Worm (Caenorhabditis elegans) whole organism, late embryonic: ENCODE data around the gene F02E11.7.
A peak's percentile ranks its signal among the peaks of the same experiment; 100 is the strongest.

ENCODE experiments used
- C08G9.2 ChIP-seq: sonication (generic microtip); optimal IDR thresholded peaks from 2 replicates; lab custom pipeline; 2016; ENCODE audit warnings: mild to moderate bottlenecking, missing genetic modification characterization, moderate library complexity, missing compliant biosample characterization
- C38D4.7 ChIP-seq: fragments of 200-800 bp; sonication (Bioruptor generic); optimal IDR thresholded peaks from 2 replicates; lab custom pipeline; 2018; ENCODE audit warnings: mild to moderate bottlenecking, missing genetic modification characterization, moderate library complexity, missing compliant biosample characterization
- F13H6.1 ChIP-seq: sonication (generic microtip); optimal IDR thresholded peaks from 2 replicates; lab custom pipeline; 2016; ENCODE audit warnings: missing genetic modification characterization, missing compliant biosample characterization
- K02D7.2 ChIP-seq: sonication (generic microtip); optimal IDR thresholded peaks from 2 replicates; lab custom pipeline; 2017; ENCODE audit warnings: mild to moderate bottlenecking, missing genetic modification characterization, missing compliant biosample characterization
- Y22D7AL.16 ChIP-seq: sonication (generic microtip); optimal IDR thresholded peaks from 2 replicates; lab custom pipeline; 2016; ENCODE audit warnings: missing genetic modification characterization, missing compliant biosample characterization
- ahr-1 ChIP-seq: sonication (generic microtip); optimal IDR thresholded peaks from 2 replicates; lab custom pipeline; 2016; ENCODE audit warnings: missing genetic modification characterization, missing compliant biosample characterization
- ama-1 ChIP-seq: fragments of 150-350 bp; optimal IDR thresholded peaks from 2 replicates; lab custom pipeline; 2014
- ceh-19 ChIP-seq: fragments of 200-800 bp; sonication (Bioruptor generic); optimal IDR thresholded peaks from 2 replicates; lab custom pipeline; 2018; ENCODE audit warnings: mild to moderate bottlenecking, missing genetic modification characterization, missing compliant biosample characterization
- ceh-2 ChIP-seq: sonication (generic microtip); optimal IDR thresholded peaks from 2 replicates; lab custom pipeline; 2016; ENCODE audit warnings: missing genotype, missing genetic modification characterization, missing compliant biosample characterization
- ceh-22 ChIP-seq: sonication (generic microtip); optimal IDR thresholded peaks from 2 replicates; lab custom pipeline; 2017; ENCODE audit warnings: missing biosample characterization, missing genetic modification characterization
- ceh-31 ChIP-seq: sonication (generic microtip); optimal IDR thresholded peaks from 2 replicates; lab custom pipeline; 2016; ENCODE audit warnings: missing genetic modification characterization, missing compliant biosample characterization
- ceh-48 ChIP-seq: sonication (generic microtip); optimal IDR thresholded peaks from 2 replicates; lab custom pipeline; 2016; ENCODE audit warnings: missing genetic modification characterization, inconsistent platforms, missing compliant biosample characterization
- ceh-6 ChIP-seq: fragments of 200-800 bp; sonication (Bioruptor generic); optimal IDR thresholded peaks from 2 replicates; lab custom pipeline; 2018; ENCODE audit warnings: mild to moderate bottlenecking, missing genetic modification characterization, missing compliant biosample characterization
- che-1 ChIP-seq: sonication (generic microtip); optimal IDR thresholded peaks from 2 replicates; lab custom pipeline; 2016; ENCODE audit warnings: mild to moderate bottlenecking, missing genetic modification characterization, missing compliant biosample characterization
- elt-2 ChIP-seq: sonication (generic microtip); optimal IDR thresholded peaks from 2 replicates; lab custom pipeline; 2016; ENCODE audit warnings: missing genetic modification reagents, missing genetic modification characterization, missing compliant biosample characterization
- ets-4 ChIP-seq: sonication (generic microtip); optimal IDR thresholded peaks from 2 replicates; lab custom pipeline; 2016; ENCODE audit warnings: missing genetic modification characterization, missing compliant biosample characterization
- fax-1 ChIP-seq: sonication (generic microtip); optimal IDR thresholded peaks from 2 replicates; lab custom pipeline; 2016; ENCODE audit warnings: missing genotype, missing genetic modification characterization, missing compliant biosample characterization
- fkh-10 ChIP-seq: fragments of 150-350 bp; optimal IDR thresholded peaks from 2 replicates; lab custom pipeline; 2014; ENCODE audit warnings: missing biosample characterization, missing genetic modification reagents, missing genetic modification characterization
- fkh-6 ChIP-seq: sonication (generic microtip); optimal IDR thresholded peaks from 2 replicates; lab custom pipeline; 2016; ENCODE audit warnings: missing genetic modification characterization, missing compliant biosample characterization
- hlh-13 ChIP-seq: fragments of 200-800 bp; sonication (Bioruptor generic); optimal IDR thresholded peaks from 2 replicates; lab custom pipeline; 2018; ENCODE audit warnings: mild to moderate bottlenecking, missing genetic modification characterization, missing compliant biosample characterization
- hlh-15 ChIP-seq: sonication (generic microtip); optimal IDR thresholded peaks from 2 replicates; lab custom pipeline; 2016; ENCODE audit warnings: missing genetic modification characterization, missing compliant biosample characterization
- hlh-6 ChIP-seq: sonication (generic microtip); optimal IDR thresholded peaks from 2 replicates; lab custom pipeline; 2016; ENCODE audit warnings: missing genotype, missing genetic modification characterization, missing compliant biosample characterization
- hlh-8 ChIP-seq: sonication (generic microtip); optimal IDR thresholded peaks from 2 replicates; lab custom pipeline; 2016; ENCODE audit warnings: missing genotype, missing genetic modification characterization, missing compliant biosample characterization
- lim-6 ChIP-seq: sonication (generic microtip); optimal IDR thresholded peaks from 2 replicates; lab custom pipeline; 2016; ENCODE audit warnings: missing genetic modification characterization, missing compliant biosample characterization
- madf-2 ChIP-seq: sonication (generic microtip); optimal IDR thresholded peaks from 2 replicates; lab custom pipeline; 2017; ENCODE audit warnings: missing genetic modification characterization, missing compliant biosample characterization
- mec-3 ChIP-seq: sonication (generic microtip); optimal IDR thresholded peaks from 2 replicates; lab custom pipeline; 2016; ENCODE audit warnings: borderline replicate concordance, missing genetic modification characterization, missing compliant biosample characterization
- nfya-1 ChIP-seq: sonication (generic microtip); optimal IDR thresholded peaks from 2 replicates; lab custom pipeline; 2017; ENCODE audit warnings: missing genetic modification characterization, mild to moderate bottlenecking, missing compliant biosample characterization, antibody characterized with exemption, moderate library complexity
- nhr-232 ChIP-seq: sonication (generic microtip); optimal IDR thresholded peaks from 2 replicates; lab custom pipeline; 2016; ENCODE audit warnings: missing genetic modification characterization, missing compliant biosample characterization
- pat-9 ChIP-seq: fragments of 200-800 bp; sonication (Bioruptor generic); optimal IDR thresholded peaks from 2 replicates; lab custom pipeline; 2018; ENCODE audit warnings: mild to moderate bottlenecking, missing genetic modification characterization, moderate library complexity, missing compliant biosample characterization
- pha-2 ChIP-seq: sonication (generic microtip); optimal IDR thresholded peaks from 2 replicates; lab custom pipeline; 2017; ENCODE audit warnings: mild to moderate bottlenecking, missing genetic modification characterization, missing compliant biosample characterization
- pha-4 ChIP-seq: fragments of 150-350 bp; optimal IDR thresholded peaks from 2 replicates; lab custom pipeline; 2018; ENCODE audit warnings: missing biosample characterization, missing genetic modification reagents, missing genetic modification characterization
- pqm-1 ChIP-seq: sonication (generic microtip); optimal IDR thresholded peaks from 2 replicates; lab custom pipeline; 2016; ENCODE audit warnings: missing genetic modification characterization, missing compliant biosample characterization
- ref-2 ChIP-seq: sonication (generic microtip); optimal IDR thresholded peaks from 2 replicates; lab custom pipeline; 2016; ENCODE audit warnings: missing genetic modification characterization, missing compliant biosample characterization
- rnt-1 ChIP-seq: sonication (generic microtip); optimal IDR thresholded peaks from 2 replicates; lab custom pipeline; 2016; ENCODE audit warnings: missing genetic modification characterization, missing compliant biosample characterization
- sox-2 ChIP-seq: fragments of 200-800 bp; sonication (Bioruptor generic); IDR thresholded peaks from 2 replicates; pipeline ENCODE4 v1.3.6; 2022; ENCODE audit warnings: missing genetic modification reagents, missing genetic modification characterization, missing compliant biosample characterization
- sox-4 ChIP-seq: sonication (generic microtip); optimal IDR thresholded peaks from 2 replicates; lab custom pipeline; 2017; ENCODE audit warnings: mild to moderate bottlenecking, missing genetic modification characterization, inconsistent platforms, missing compliant biosample characterization
- syd-9 ChIP-seq: sonication (generic microtip); optimal IDR thresholded peaks from 2 replicates; lab custom pipeline; 2016; ENCODE audit warnings: mild to moderate bottlenecking, missing genetic modification characterization, moderate library complexity, missing compliant biosample characterization
- unc-3 ChIP-seq, 2 experiments: fragments of 200-800 bp in 1 of 2; sonication (Bioruptor generic) in 1 of 2; sonication (generic microtip) in 1 of 2; conservative IDR thresholded peaks in 1 of 2; optimal IDR thresholded peaks in 1 of 2; 2 replicates each; pipeline versions ENCODE4 v1.3.6 to Lab custom; 2016 to 2022; ENCODE audit warnings: missing compliant biosample characterization in 2 of 2, missing genetic modification characterization in 2 of 2, missing genetic modification reagents in 1 of 2
- unc-42 ChIP-seq: sonication (generic microtip); optimal IDR thresholded peaks from 2 replicates; lab custom pipeline; 2016; ENCODE audit warnings: missing genotype, missing genetic modification characterization, missing compliant biosample characterization
- unc-55 ChIP-seq: sonication (generic microtip); optimal IDR thresholded peaks from 2 replicates; lab custom pipeline; 2017; ENCODE audit warnings: missing biosample characterization, missing genetic modification reagents, missing genetic modification characterization
- zip-5 ChIP-seq: sonication (generic microtip); optimal IDR thresholded peaks from 2 replicates; lab custom pipeline; 2016; ENCODE audit warnings: missing genetic modification characterization, missing compliant biosample characterization
- ztf-16 ChIP-seq: sonication (generic microtip); optimal IDR thresholded peaks from 2 replicates; lab custom pipeline; 2017; ENCODE audit warnings: missing genetic modification characterization, missing compliant biosample characterization

Gene F02E11.7

ce11 chrII:3295193-3295592, 27.7 kb downstream of the F02E11.7 start, which contains the start of gene btb-17:
Gene btb-17 (plus strand): TSS chrII:3295405.
- no peak for TF ChIP-seq ceh-48 (tag; lab: Kevin White, UChicago)
- no peak for TF ChIP-seq C08G9.2
- TF ChIP-seq ets-4 (tag; lab: Kevin White, UChicago), result no peak
- TF ChIP-seq fkh-10 (GFP tag; lab: Kevin White, UChicago), result no peak
- no peak for TF ChIP-seq ahr-1 (tag; lab: Kevin White, UChicago)
- TF ChIP-seq C38D4.7, result no peak
- no peak for TF ChIP-seq K02D7.2
- no peak for TF ChIP-seq zip-5 (tag; lab: Kevin White, UChicago)
- TF ChIP-seq mec-3 (tag; lab: Kevin White, UChicago), result no peak
- TF ChIP-seq fax-1 (tag; lab: Kevin White, UChicago), result no peak
- TF ChIP-seq ref-2 (tag; lab: Kevin White, UChicago), result no peak

ce11 chrII:3296644-3297043, 29.2 kb downstream of the F02E11.7 start, which contains the start of gene btb-16:
Gene btb-16 (plus strand): TSS chrII:3296883.
- TF ChIP-seq elt-2 (tag; lab: Kevin White, UChicago), result peak; percentile 15
- TF ChIP-seq hlh-15, result no peak

DNA sequence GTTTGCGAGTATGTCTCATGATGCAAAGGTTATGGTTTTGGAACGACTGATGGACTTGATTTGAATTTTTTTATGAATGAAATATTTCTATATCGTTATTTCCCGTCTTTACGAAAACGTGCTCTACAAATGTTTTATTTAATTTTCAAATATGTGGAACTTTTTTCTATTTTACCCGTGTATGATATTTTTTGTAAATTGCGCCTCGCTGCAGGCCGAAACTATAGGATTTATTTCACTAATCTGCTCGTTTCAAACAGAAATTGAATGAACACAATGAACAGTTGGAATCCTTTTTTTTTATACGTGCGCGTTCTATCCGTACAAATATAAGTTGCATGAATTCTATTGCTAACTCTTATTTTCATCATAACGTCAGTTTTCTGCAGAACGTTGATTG, 30.4 kb downstream of the F02E11.7 start, which contains the start of gene btb-18:
Gene btb-18, plus strand, starts transcription at position 301 of the 400 bp plus-strand sequence.
- TF ChIP-seq hlh-6, result no peak
- TF ChIP-seq ceh-22 (tag; lab: Kevin White, UChicago), result no peak
- no peak for TF ChIP-seq hlh-13 (GFP tag; lab: Kevin White, UChicago)
- TF ChIP-seq madf-2, result no peak
- TF ChIP-seq ceh-6 (GFP tag; lab: Kevin White, UChicago), result no peak
- no peak for TF ChIP-seq unc-42
- TF ChIP-seq ahr-1 (tag; lab: Kevin White, UChicago), result no peak
- no peak for TF ChIP-seq ceh-2 (tag; lab: Kevin White, UChicago)
- TF ChIP-seq rnt-1 (tag; lab: Kevin White, UChicago), result no peak
- TF ChIP-seq hlh-8 (tag; lab: Kevin White, UChicago), result no peak
- no peak for TF ChIP-seq pha-2
- TF ChIP-seq sox-2 (GFP tag; lab: Robert Waterston, UW), result no peak
- TF ChIP-seq che-1 (tag; lab: Kevin White, UChicago), result no peak
- no peak for TF ChIP-seq zip-5 (tag; lab: Kevin White, UChicago)

ce11 chrII:3299457-3299856, 32.0 kb downstream of the F02E11.7 start, which contains the start of gene btb-22:
Gene btb-22 (plus strand): TSS chrII:3299757.
- no peak for TF ChIP-seq nfya-1 (tag; lab: Kevin White, UChicago)
- no peak for TF ChIP-seq hlh-15
- TF ChIP-seq lim-6 (tag; lab: Kevin White, UChicago), result no peak
- TF ChIP-seq pqm-1 (tag; lab: Kevin White, UChicago), result no peak
- TF ChIP-seq ceh-19 (GFP tag; lab: Kevin White, UChicago), result no peak
- no peak for TF ChIP-seq F13H6.1
- TF ChIP-seq nhr-232 (tag; lab: Kevin White, UChicago), result no peak
- TF ChIP-seq unc-3 (GFP tag; conservative IDR thresholded peaks at IDR 0.05; lab: Robert Waterston, UW), result no peak
- no peak for TF ChIP-seq unc-3 (tag; optimal IDR thresholded peaks at IDR 0.05; lab: Kevin White, UChicago)
- no peak for TF ChIP-seq C08G9.2
- no peak for TF ChIP-seq sox-2 (GFP tag; lab: Robert Waterston, UW)
- TF ChIP-seq mec-3 (tag; lab: Kevin White, UChicago), result no peak
- no peak for TF ChIP-seq syd-9

DNA sequence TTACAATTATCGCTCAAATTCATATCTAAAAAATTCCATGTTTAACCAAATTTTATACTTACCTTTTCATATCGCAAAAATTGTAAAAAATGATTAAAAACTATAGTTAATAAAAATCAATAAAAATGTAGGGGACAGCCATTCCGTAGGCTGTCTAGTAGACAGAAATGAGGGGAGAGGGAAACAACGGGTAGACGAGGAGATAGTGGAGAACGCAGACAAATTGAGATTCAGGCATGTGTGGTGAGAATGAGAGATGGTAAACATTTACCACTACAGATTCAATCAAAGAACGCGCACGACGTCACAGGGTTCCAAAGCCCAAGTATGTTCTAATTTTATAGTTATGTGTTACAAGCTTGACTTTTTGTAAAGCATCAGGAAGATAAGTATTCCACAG, 36.1 kb downstream of the F02E11.7 start:
- no peak for TF ChIP-seq ztf-16
- TF ChIP-seq ama-1 (lab: Kevin White, UChicago), result peak; percentile 4
- peak; percentile 21 for TF ChIP-seq unc-55 (GFP tag; lab: Kevin White, UChicago)
- no peak for TF ChIP-seq pat-9 (tag; lab: Kevin White, UChicago)
- no peak for TF ChIP-seq Y22D7AL.16
- TF ChIP-seq sox-4 (tag; lab: Kevin White, UChicago), result no peak
- no peak for TF ChIP-seq C38D4.7
- peak; percentile 45 for TF ChIP-seq ceh-48 (tag; lab: Kevin White, UChicago)
- no peak for TF ChIP-seq pha-4 (tag; lab: Kevin White, UChicago)
- no peak for TF ChIP-seq che-1 (tag; lab: Kevin White, UChicago)
- TF ChIP-seq ceh-31 (tag; lab: Kevin White, UChicago), result no peak
- no peak for TF ChIP-seq hlh-6
- TF ChIP-seq fkh-6 (tag; lab: Kevin White, UChicago), result no peak
